Fruit fly (Drosophila melanogaster): Measurements from ENCODE around the gene tutl.

DNA sequence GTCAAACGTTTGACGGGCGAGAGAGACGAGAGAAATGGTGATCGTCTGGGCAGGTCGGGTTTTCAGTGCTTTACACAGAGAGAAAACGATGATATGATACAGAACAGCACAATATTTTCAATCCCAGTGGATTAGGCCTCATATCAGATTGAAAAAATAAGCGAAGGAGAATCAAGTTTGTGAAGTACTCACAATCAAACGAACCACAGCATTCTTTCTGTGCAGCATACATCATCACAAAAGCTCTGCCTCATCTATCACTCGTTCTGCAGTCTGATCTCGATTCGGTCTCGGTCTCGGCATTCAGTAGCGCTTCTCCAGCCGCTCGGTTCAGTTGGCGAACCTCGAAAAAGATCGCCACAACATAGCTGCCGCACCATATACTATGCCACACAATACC is 41.3 kb downstream of the tutl start, which contains the start of gene bdl:
- TF ChIP-seq kay (GFP tag; ENCODE audit: borderline replicate concordance) (no peak), cic (GFP tag; optimal IDR thresholded peaks at IDR 0.05) (no peak), bab1 (GFP tag; optimal IDR thresholded peaks at IDR 0.05) (no peak), CG1620 (GFP tag; optimal IDR thresholded peaks at IDR 0.05) (no peak), toe (GFP tag; optimal IDR thresholded peaks at IDR 0.05) (no peak), Mnt (GFP tag; optimal IDR thresholded peaks at IDR 0.05) (no peak), CG7101 (tag; optimal IDR thresholded peaks at IDR 0.05) (no peak)
